Worm (Caenorhabditis elegans): Measurements from ENCODE around the gene Y14H12B.1.

The Y14H12B.1 gene

ce11 chrII:3974953-3975352 is 40.7 kb downstream of the Y14H12B.1 start, which contains the start of gene cank-26:
Gene cank-26, minus strand, starts transcription at chrII:3975065.
- TF ChIP-seq eor-1 (tag; optimal IDR thresholded peaks at IDR 0.05) (no peak), elt-1 (tag; optimal IDR thresholded peaks at IDR 0.05) (no peak), mml-1 (tag; optimal IDR thresholded peaks at IDR 0.05) (no peak), nfya-1 (tag; optimal IDR thresholded peaks at IDR 0.05; ENCODE audit: insufficient read depth) (no peak), nhr-28 (tag; optimal IDR thresholded peaks at IDR 0.05) (no peak), ztf-4 (tag; optimal IDR thresholded peaks at IDR 0.05) (no peak), ceh-9 (tag; optimal IDR thresholded peaks at IDR 0.05) (no peak), snpc-4 (tag; optimal IDR thresholded peaks at IDR 0.05) (no peak), skn-1 (tag; optimal IDR thresholded peaks at IDR 0.05) (no peak), nhr-11 (tag; optimal IDR thresholded peaks at IDR 0.05) (no peak), fkh-10 (GFP tag; optimal IDR thresholded peaks at IDR 0.05) (no peak), nhr-23 (tag; optimal IDR thresholded peaks at IDR 0.05) (no peak), ceh-28 (tag; optimal IDR thresholded peaks at IDR 0.05) (no peak), unc-39 (tag; optimal IDR thresholded peaks at IDR 0.05) (no peak), R02D3.7 (tag; optimal IDR thresholded peaks at IDR 0.05) (no peak), ztf-11 (tag; optimal IDR thresholded peaks at IDR 0.05) (no peak), hmg-11 (tag; optimal IDR thresholded peaks at IDR 0.05) (no peak), ZK546.5 (tag; optimal IDR thresholded peaks at IDR 0.05) (no peak), jun-1 (tag; optimal IDR thresholded peaks at IDR 0.05) (no peak)

- no peak for TF ChIP-seq sea-2 (GFP tag; optimal IDR thresholded peaks at IDR 0.05)
Observed at ce11 chrII:3975942-3976341, 41.7 kb downstream of the Y14H12B.1 start, which contains the start of gene dos-2. Gene dos-2, plus strand, starts transcription at chrII:3976242.

DNA sequence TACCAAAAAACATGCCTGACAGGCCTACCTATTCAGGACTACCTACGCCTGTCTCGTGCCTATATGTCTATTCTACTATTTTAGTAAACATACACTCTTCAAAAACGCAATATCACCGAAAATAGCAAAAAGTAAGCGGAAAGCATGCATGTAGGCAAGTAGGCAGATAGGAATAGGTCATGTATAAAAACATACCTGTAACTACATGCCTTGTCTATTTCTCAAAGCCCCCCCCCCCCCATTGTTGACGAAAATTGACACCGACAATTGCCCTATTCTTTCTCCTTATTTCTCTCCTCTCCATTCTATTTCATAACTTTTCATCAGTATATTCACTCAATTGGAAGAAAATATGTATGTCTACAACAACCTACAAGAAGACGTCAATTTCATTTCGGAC is 44.0 kb downstream of the Y14H12B.1 start:
- TF ChIP-seq egl-5 (tag; optimal IDR thresholded peaks at IDR 0.05): no peak
- TF ChIP-seq nhr-43 (tag; optimal IDR thresholded peaks at IDR 0.05; ENCODE audit: poor library complexity, severe bottlenecking): no peak
- no peak for TF ChIP-seq elt-1 (tag; optimal IDR thresholded peaks at IDR 0.05)
- no peak for TF ChIP-seq ztf-11 (tag; optimal IDR thresholded peaks at IDR 0.05)

DNA sequence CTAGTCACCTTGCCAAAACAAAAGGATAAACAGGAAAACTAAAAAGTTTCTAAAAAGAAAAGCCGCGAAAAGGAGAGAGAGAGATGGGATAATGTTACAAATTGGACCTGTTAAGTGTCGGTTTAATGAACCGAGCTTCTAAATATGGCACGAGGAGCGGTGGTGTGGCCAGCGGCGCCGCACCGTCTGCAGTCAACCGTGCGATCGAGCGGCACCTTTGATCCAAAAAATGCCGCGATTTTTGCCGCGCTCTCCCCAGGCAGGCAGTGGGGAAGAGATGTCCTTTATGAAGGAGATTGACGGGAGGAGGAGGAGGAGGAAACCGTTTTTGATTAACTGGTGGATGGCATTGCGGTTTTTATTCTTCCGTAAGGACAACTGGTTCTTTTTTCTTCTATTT is 46.1 kb downstream of the Y14H12B.1 start:
- no peak for TF ChIP-seq snpc-4 (tag; optimal IDR thresholded peaks at IDR 0.05)

- TF ChIP-seq nfya-1 (tag; optimal IDR thresholded peaks at IDR 0.05; ENCODE audit: insufficient read depth) (peak; percentile 76), pha-4 (tag; optimal IDR thresholded peaks at IDR 0.05) (no peak)
Observed at ce11 chrII:3982313-3982712, 48.1 kb downstream of the Y14H12B.1 start, which contains the start of gene lin-31. Gene lin-31, plus strand, starts transcription at chrII:3982549.

DNA sequence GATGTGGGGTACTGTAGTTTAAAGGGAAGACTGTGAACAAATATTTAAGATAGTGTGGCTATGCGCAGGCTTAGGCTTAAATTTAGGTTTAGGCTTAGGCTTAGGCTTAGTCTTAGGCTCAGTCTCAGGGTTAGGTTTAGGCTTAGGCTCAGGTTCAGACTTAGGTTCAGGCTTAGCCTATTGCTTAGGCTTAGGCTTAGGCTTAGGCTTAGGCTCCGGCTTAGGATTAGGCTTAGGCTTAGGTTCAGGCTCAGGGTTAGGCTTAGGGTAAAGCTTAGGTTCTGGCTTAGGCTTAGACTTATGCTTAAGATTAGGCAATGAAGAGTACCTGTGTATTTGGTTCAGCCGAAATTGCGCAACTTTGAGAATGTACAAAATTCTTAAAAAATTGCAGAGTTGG is 50.0 kb downstream of the Y14H12B.1 start:
- TF ChIP-seq lsy-12 (tag; optimal IDR thresholded peaks at IDR 0.05) (no peak), ZK546.5 (tag; optimal IDR thresholded peaks at IDR 0.05) (no peak), nhr-28 (tag; optimal IDR thresholded peaks at IDR 0.05) (no peak), ztf-11 (tag; optimal IDR thresholded peaks at IDR 0.05) (no peak), zag-1 (tag; optimal IDR thresholded peaks at IDR 0.05) (no peak), pha-4 (tag; optimal IDR thresholded peaks at IDR 0.05) (no peak), nhr-76 (tag; optimal IDR thresholded peaks at IDR 0.05) (no peak), ceh-28 (tag; optimal IDR thresholded peaks at IDR 0.05) (no peak), unc-62 (GFP tag; optimal IDR thresholded peaks at IDR 0.05) (no peak), R02D3.7 (tag; optimal IDR thresholded peaks at IDR 0.05) (no peak), nhr-237 (tag; optimal IDR thresholded peaks at IDR 0.05) (no peak), skn-1 (tag; optimal IDR thresholded peaks at IDR 0.05) (no peak)

Data from whole organism, L3 larva.